Fruit fly (Drosophila melanogaster) whole organism, embryonic: Measurements from ENCODE around the gene CG9706.
A peak's percentile ranks its signal among the peaks of the same experiment; 100 is the strongest.

ENCODE experiments used
- Abd-B ChIP-seq: fragments of 200-800 bp; sonication (Bioruptor generic); optimal IDR thresholded peaks from 2 replicates; lab custom pipeline; 2018; ENCODE audit warnings: missing biosample characterization, mild to moderate bottlenecking, missing genetic modification characterization, moderate library complexity
- CG10209 ChIP-seq: fragments of 200-800 bp; sonication (Bioruptor generic); optimal IDR thresholded peaks from 3 replicates; lab custom pipeline; 2017; ENCODE audit warnings: missing biosample characterization, mild to moderate bottlenecking, missing genetic modification characterization, missing genetic modification reagents
- CG10565 ChIP-seq: fragments of 200-800 bp; sonication (Bioruptor generic); optimal IDR thresholded peaks from 3 replicates; lab custom pipeline; 2016; ENCODE audit warnings: missing biosample characterization, mild to moderate bottlenecking, missing genetic modification characterization
- CG15073 ChIP-seq: fragments of 200-800 bp; sonication (Bioruptor generic); optimal IDR thresholded peaks from 2 replicates; lab custom pipeline; 2016; ENCODE audit warnings: missing biosample characterization, missing genetic modification characterization
- CG17359 ChIP-seq: fragments of 200-800 bp; sonication (Bioruptor generic); optimal IDR thresholded peaks from 3 replicates; lab custom pipeline; 2018; ENCODE audit warnings: missing biosample characterization, mild to moderate bottlenecking, missing genetic modification characterization, moderate library complexity
- CG17568 ChIP-seq: fragments of 200-800 bp; sonication (Bioruptor generic); optimal IDR thresholded peaks from 2 replicates; lab custom pipeline; 2018; ENCODE audit warnings: missing biosample characterization, mild to moderate bottlenecking, missing genetic modification characterization, moderate library complexity
- CG32767 ChIP-seq: fragments of 200-800 bp; sonication (Bioruptor generic); IDR thresholded peaks from 2 replicates; pipeline ENCODE4 v1.3.6; 2022; ENCODE audit warnings: missing biosample characterization, missing genetic modification characterization
- CG3995 ChIP-seq: fragments of 200-800 bp; sonication (Bioruptor generic); optimal IDR thresholded peaks from 3 replicates; lab custom pipeline; 2016; ENCODE audit warnings: missing biosample characterization, missing genetic modification characterization
- CG4617 ChIP-seq: fragments of 200-800 bp; sonication (Bioruptor generic); optimal IDR thresholded peaks from 3 replicates; lab custom pipeline; 2016; ENCODE audit warnings: missing biosample characterization, missing genetic modification characterization, borderline replicate concordance
- CG6689 ChIP-seq: fragments of 200-800 bp; sonication (Bioruptor generic); IDR thresholded peaks from 2 replicates; pipeline ENCODE4 v1.3.6; 2022; ENCODE audit warnings: missing biosample characterization, missing genetic modification characterization
- CG8290 ChIP-seq, 3 experiments: fragments of 200-800 bp; sonication (Bioruptor generic); optimal IDR thresholded peaks; 2 replicates each; lab custom pipeline; 2016 to 2019; ENCODE audit warnings: missing biosample characterization in 3 of 3, missing genetic modification characterization in 3 of 3, mild to moderate bottlenecking in 2 of 3, moderate library complexity in 1 of 3
- CG9437 ChIP-seq: fragments of 200-800 bp; sonication (Bioruptor generic); optimal IDR thresholded peaks from 2 replicates; lab custom pipeline; 2018; ENCODE audit warnings: missing biosample characterization, mild to moderate bottlenecking, missing genetic modification characterization
- CG9727 ChIP-seq: fragments of 200-800 bp; sonication (Bioruptor generic); optimal IDR thresholded peaks from 3 replicates; lab custom pipeline; 2017; ENCODE audit warnings: missing biosample characterization, mild to moderate bottlenecking, missing genetic modification characterization
- Camta ChIP-seq: fragments of 200-800 bp; sonication (Bioruptor generic); optimal IDR thresholded peaks from 2 replicates; lab custom pipeline; 2016; ENCODE audit warnings: missing biosample characterization, missing genetic modification characterization
- Dip3 ChIP-seq: fragments of 200-800 bp; sonication (Bioruptor generic); optimal IDR thresholded peaks from 3 replicates; lab custom pipeline; 2016; ENCODE audit warnings: missing biosample characterization, missing genetic modification characterization
- Drgx ChIP-seq: fragments of 200-800 bp; sonication (Bioruptor generic); IDR thresholded peaks from 2 replicates; pipeline ENCODE4 v1.3.6; 2022; ENCODE audit warnings: missing biosample characterization, missing genetic modification characterization
- Ets97D ChIP-seq: fragments of 200-800 bp; sonication (Bioruptor generic); optimal IDR thresholded peaks from 3 replicates; lab custom pipeline; 2016; ENCODE audit warnings: missing biosample characterization, missing genetic modification characterization
- Hmr ChIP-seq: fragments of 200-800 bp; sonication (Bioruptor generic); optimal IDR thresholded peaks from 3 replicates; lab custom pipeline; 2017; ENCODE audit warnings: mild to moderate bottlenecking, missing biosample characterization, missing genetic modification reagents, missing genetic modification characterization
- Hr3 ChIP-seq: fragments of 200-800 bp; sonication (Bioruptor generic); optimal IDR thresholded peaks from 3 replicates; lab custom pipeline; 2016; ENCODE audit warnings: missing biosample characterization, missing genetic modification characterization
- Mrtf ChIP-seq: fragments of 200-800 bp; sonication (Bioruptor generic); IDR thresholded peaks from 3 replicates; pipeline ENCODE4 v1.3.6; 2022; ENCODE audit warnings: missing biosample characterization, missing genetic modification characterization
- Myb ChIP-seq: fragments of 200-800 bp; sonication (Bioruptor generic); optimal IDR thresholded peaks from 2 replicates; lab custom pipeline; 2016; ENCODE audit warnings: missing biosample characterization, missing genetic modification characterization
- Nf-YC ChIP-seq: fragments of 200-800 bp; optimal IDR thresholded peaks from 3 replicates; lab custom pipeline; 2019; ENCODE audit warnings: missing biosample characterization, mild to moderate bottlenecking, missing genetic modification characterization, moderate library complexity
- Oli ChIP-seq: fragments of 200-800 bp; sonication (Bioruptor generic); optimal IDR thresholded peaks from 2 replicates; lab custom pipeline; 2018; ENCODE audit warnings: missing biosample characterization, mild to moderate bottlenecking, missing genetic modification characterization, moderate library complexity
- Optix ChIP-seq: fragments of 200-800 bp; sonication (Bioruptor generic); IDR thresholded peaks from 3 replicates; pipeline ENCODE4 v1.3.6; 2022; ENCODE audit warnings: missing biosample characterization, missing genetic modification characterization
- Ptx1 ChIP-seq: fragments of 200-800 bp; sonication (Bioruptor generic); IDR thresholded peaks from 2 replicates; pipeline ENCODE4 v1.3.6; 2022; ENCODE audit warnings: missing biosample characterization, missing genetic modification characterization
- Rfx ChIP-seq: fragments of 200-800 bp; sonication (Bioruptor generic); IDR thresholded peaks from 2 replicates; pipeline ENCODE4 v1.3.6; 2022; ENCODE audit warnings: missing biosample characterization, missing genetic modification characterization
- Sox102F ChIP-seq: fragments of 200-800 bp; sonication (Bioruptor generic); optimal IDR thresholded peaks from 2 replicates; lab custom pipeline; 2018; ENCODE audit warnings: missing biosample characterization, mild to moderate bottlenecking, missing genetic modification characterization, moderate library complexity
- al ChIP-seq: fragments of 200-800 bp; sonication (Bioruptor generic); IDR thresholded peaks from 2 replicates; pipeline ENCODE4 v1.3.6; 2022; ENCODE audit warnings: missing biosample characterization, missing genetic modification characterization
- amos ChIP-seq: fragments of 200-800 bp; sonication (Bioruptor generic); IDR thresholded peaks from 2 replicates; pipeline ENCODE4 v1.3.6; 2022; ENCODE audit warnings: missing biosample characterization, missing genetic modification characterization; ENCODE audit not compliant: partially characterized antibody
- ara ChIP-seq: fragments of 200-800 bp; sonication (Bioruptor generic); IDR thresholded peaks from 2 replicates; pipeline ENCODE4 v1.3.6; 2022; ENCODE audit warnings: missing biosample characterization, missing genetic modification characterization
- btn ChIP-seq: fragments of 200-800 bp; sonication (Bioruptor generic); optimal IDR thresholded peaks from 2 replicates; lab custom pipeline; 2016; ENCODE audit warnings: missing biosample characterization, missing genetic modification characterization
- cad ChIP-seq: fragments of >200 bp; optimal IDR thresholded peaks from 2 replicates; lab custom pipeline; 2017; ENCODE audit warnings: missing biosample characterization, missing genetic modification characterization
- crc ChIP-seq: fragments of 200-800 bp; sonication (Bioruptor generic); optimal IDR thresholded peaks from 2 replicates; lab custom pipeline; 2016; ENCODE audit warnings: missing biosample characterization, missing genetic modification characterization
- dmrt99B ChIP-seq: fragments of 200-800 bp; sonication (Bioruptor generic); optimal IDR thresholded peaks from 2 replicates; lab custom pipeline; 2018; ENCODE audit warnings: missing biosample characterization, mild to moderate bottlenecking, missing genetic modification characterization, moderate library complexity
- dpn ChIP-seq, 2 experiments: fragments of 200-800 bp; sonication (Bioruptor generic); optimal IDR thresholded peaks; 3 replicates each; lab custom pipeline; 2016; ENCODE audit warnings: missing biosample characterization in 2 of 2, missing genetic modification characterization in 2 of 2
- eyg ChIP-seq: fragments of 200-800 bp; sonication (Bioruptor generic); optimal IDR thresholded peaks from 3 replicates; lab custom pipeline; 2016; ENCODE audit warnings: missing biosample characterization, missing genetic modification characterization
- fd102C ChIP-seq: fragments of 200-800 bp; sonication (Bioruptor generic); optimal IDR thresholded peaks from 2 replicates; lab custom pipeline; 2018; ENCODE audit warnings: missing biosample characterization, mild to moderate bottlenecking, missing genetic modification characterization, moderate library complexity
- gem ChIP-seq: fragments of 200-800 bp; sonication (Bioruptor generic); optimal IDR thresholded peaks from 2 replicates; lab custom pipeline; 2019; ENCODE audit warnings: missing biosample characterization, mild to moderate bottlenecking, missing genetic modification characterization, moderate library complexity
- grn ChIP-seq: fragments of 200-800 bp; sonication (Bioruptor generic); optimal IDR thresholded peaks from 3 replicates; lab custom pipeline; 2017; ENCODE audit warnings: missing biosample characterization, missing genetic modification characterization
- hb ChIP-seq: fragments of 200-800 bp; sonication (Bioruptor generic); IDR thresholded peaks from 3 replicates; pipeline ENCODE4 v1.3.6; 2022; ENCODE audit warnings: missing biosample characterization, missing genetic modification characterization; ENCODE audit not compliant: partially characterized antibody
- insv ChIP-seq, 2 experiments: fragments of 200-800 bp; sonication (Bioruptor generic); optimal IDR thresholded peaks; 3 replicates each; lab custom pipeline; 2016 to 2018; ENCODE audit warnings: missing biosample characterization in 2 of 2, missing genetic modification characterization in 2 of 2
- jumu ChIP-seq: fragments of 200-800 bp; sonication (Bioruptor generic); optimal IDR thresholded peaks from 3 replicates; lab custom pipeline; 2016; ENCODE audit warnings: missing biosample characterization, missing genetic modification characterization
- lmd ChIP-seq: fragments of 200-800 bp; sonication (Bioruptor generic); IDR thresholded peaks from 2 replicates; pipeline ENCODE4 v1.3.6; 2022; ENCODE audit warnings: missing biosample characterization, missing genetic modification characterization
- mirr ChIP-seq: fragments of 200-800 bp; sonication (Bioruptor generic); optimal IDR thresholded peaks from 3 replicates; lab custom pipeline; 2018; ENCODE audit warnings: missing biosample characterization, mild to moderate bottlenecking, missing genetic modification characterization
- nerfin-1 ChIP-seq: fragments of 200-800 bp; sonication (Bioruptor generic); optimal IDR thresholded peaks from 3 replicates; lab custom pipeline; 2019; ENCODE audit warnings: missing biosample characterization, mild to moderate bottlenecking, missing genetic modification characterization, moderate library complexity
- peb ChIP-seq: fragments of 200-800 bp; sonication (Bioruptor generic); IDR thresholded peaks from 2 replicates; pipeline ENCODE4 v1.3.6; 2022; ENCODE audit warnings: missing biosample characterization, missing genetic modification characterization
- prd ChIP-seq, 3 experiments: fragments of >200 bp in 2 of 3; fragments of 200-800 bp in 1 of 3; sonication (Bioruptor generic) in 1 of 3; optimal IDR thresholded peaks in 2 of 3; IDR thresholded peaks in 1 of 3; 2 replicates in 2 of 3; 3 replicates in 1 of 3; pipeline versions ENCODE4 v1.3.6 to Lab custom; 2017 to 2022; ENCODE audit warnings: missing biosample characterization in 1 of 3, missing genetic modification characterization in 1 of 3
- sna ChIP-seq: fragments of 200-800 bp; sonication (Bioruptor generic); IDR thresholded peaks from 2 replicates; pipeline ENCODE4 v1.3.6; 2022; ENCODE audit warnings: missing biosample characterization, missing genetic modification characterization; ENCODE audit not compliant: partially characterized antibody
- tx ChIP-seq: fragments of 200-800 bp; sonication (Bioruptor generic); optimal IDR thresholded peaks from 2 replicates; lab custom pipeline; 2016; ENCODE audit warnings: missing biosample characterization, missing genetic modification characterization
- zfh2 ChIP-seq: fragments of 200-800 bp; sonication (Bioruptor generic); optimal IDR thresholded peaks from 2 replicates; lab custom pipeline; 2016; ENCODE audit warnings: missing biosample characterization, missing genetic modification characterization

Gene CG9706

dm6 chr3L:16779704-16780173, 3.1 kb upstream of the CG9706 start, which contains the start of the genes mus302 and CG9705 (continued):
- peak; percentile 49 for TF ChIP-seq CG17359 (tag; lab: Kevin White, UChicago)
- TF ChIP-seq dmrt99B (tag; lab: Kevin White, UChicago): no peak
- 0 out of 3 replicates have a peak, but pooled peaks have one; percentile 38 for TF ChIP-seq hb
- no peak for TF ChIP-seq Sox102F
- TF ChIP-seq mirr: no peak
- no peak for TF ChIP-seq CG32767 (GFP tag; lab: Robert Waterston, UW)
- TF ChIP-seq fd102C (GFP tag; lab: Kevin White, UChicago): no peak
- peak; percentile 47 for TF ChIP-seq CG6689 (GFP tag; lab: Robert Waterston, UW)
- no peak for TF ChIP-seq tx (GFP tag; lab: Kevin White, UChicago)
- no peak for TF ChIP-seq CG17568
- no peak for TF ChIP-seq btn (GFP tag; lab: Kevin White, UChicago)
- TF ChIP-seq Myb (GFP tag; lab: Kevin White, UChicago): peak; percentile 58
- peak; percentile 17 for TF ChIP-seq nerfin-1 (tag; lab: Kevin White, UChicago)
- peak; percentile 26 for TF ChIP-seq zfh2 (GFP tag; lab: Kevin White, UChicago)
- no peak for TF ChIP-seq CG10565 (GFP tag; lab: Kevin White, UChicago)
- peak; percentile 56 for TF ChIP-seq amos
- TF ChIP-seq Optix (GFP tag; lab: Robert Waterston, UW): no peak
- peak; percentile 53 for TF ChIP-seq CG4617 (GFP tag; lab: Kevin White, UChicago)
- peak; percentile 38 for TF ChIP-seq CG10209 (GFP tag; lab: Kevin White, UChicago)
- TF ChIP-seq crc (GFP tag; lab: Kevin White, UChicago): no peak
- peak; percentile 79 for TF ChIP-seq gem (tag; lab: Kevin White, UChicago)
- TF ChIP-seq cad (GFP tag; lab: Kevin White, UChicago): no peak
- TF ChIP-seq grn (GFP tag; lab: Kevin White, UChicago): no peak
- TF ChIP-seq Abd-B (GFP tag; lab: Kevin White, UChicago): peak; percentile 58
- TF ChIP-seq al: peak; percentile 39; the same call in 1 of the 2 replicates
- no peak for TF ChIP-seq Ets97D
- TF ChIP-seq peb (GFP tag; lab: Robert Waterston, UW): no peak
- no peak for TF ChIP-seq eyg
- TF ChIP-seq Nf-YC (tag; lab: Kevin White, UChicago): peak; percentile 69
- TF ChIP-seq Oli (tag; lab: Kevin White, UChicago): peak; percentile 8
- peak; percentile 26; the same call in 1 of the 2 replicates for TF ChIP-seq lmd (GFP tag; lab: Robert Waterston, UW)
- peak; percentile 41 for TF ChIP-seq Ptx1 (GFP tag; lab: Robert Waterston, UW)
- peak; percentile 21 for TF ChIP-seq CG9437 (GFP tag; lab: Kevin White, UChicago)
- no peak for TF ChIP-seq prd (optimal IDR thresholded peaks at IDR 0.05; lab: Kevin White, UChicago)
- peak; percentile 71 for TF ChIP-seq prd (GFP tag; IDR thresholded peaks at IDR 0.05; lab: Robert Waterston, UW)
- TF ChIP-seq ara: peak; percentile 21; the same call in 1 of the 2 replicates
- TF ChIP-seq insv (GFP tag; optimal IDR thresholded peaks at IDR 0.05; lab: Kevin White, UChicago): no peak
- peak; percentile 33 for TF ChIP-seq CG3995 (GFP tag; lab: Kevin White, UChicago)
- TF ChIP-seq Drgx (GFP tag; lab: Robert Waterston, UW): no peak
- no peak for TF ChIP-seq jumu
- TF ChIP-seq Mrtf (GFP tag; lab: Robert Waterston, UW): no peak
- no peak for TF ChIP-seq Camta (GFP tag; lab: Kevin White, UChicago)
- TF ChIP-seq CG8290 (GFP tag; optimal IDR thresholded peaks at IDR 0.05; lab: Kevin White, UChicago): peak; percentile 31
- TF ChIP-seq CG8290 (tag; optimal IDR thresholded peaks at IDR 0.05; lab: Kevin White, UChicago): no peak
- TF ChIP-seq Rfx (GFP tag; lab: Robert Waterston, UW): peak; percentile 68; the same call in 1 of the 2 replicates
- no peak for TF ChIP-seq CG15073
- peak; percentile 29 for TF ChIP-seq Hmr (GFP tag; lab: Kevin White, UChicago)
- peak; percentile 8 to 56 for TF ChIP-seq dpn (GFP tag; optimal IDR thresholded peaks at IDR 0.05; lab: Kevin White, UChicago)
- peak; percentile 44 for TF ChIP-seq CG9727
- peak; percentile 56; the same call in 1 of the 2 replicates for TF ChIP-seq sna (GFP tag; lab: Robert Waterston, UW)
- peak; percentile 7 for TF ChIP-seq Dip3 (GFP tag; lab: Kevin White, UChicago)
- peak; percentile 56 for TF ChIP-seq Hr3
